Worm (Caenorhabditis elegans) whole organism, midembryonic: Measurements from ENCODE around the gene W06G6.10.

Source experiments
- T22C8.4 ChIP-seq: fragments of 200-800 bp; sonication (Bioruptor generic); IDR thresholded peaks from 2 replicates; pipeline ENCODE4 v1.3.6; 2022; ENCODE audit warnings: missing genetic modification characterization, missing compliant biosample characterization
- cog-1 ChIP-seq: sonication (generic microtip); optimal IDR thresholded peaks from 2 replicates; lab custom pipeline; 2016; ENCODE audit warnings: missing genetic modification characterization, missing compliant biosample characterization
- flt-1 ChIP-seq: fragments of 200-800 bp; sonication (Bioruptor generic); IDR thresholded peaks from 2 replicates; pipeline ENCODE4 v1.3.6; 2022; ENCODE audit warnings: missing genetic modification characterization, missing compliant biosample characterization
- klf-2 ChIP-seq: fragments of 200-800 bp; sonication (Bioruptor generic); conservative IDR thresholded peaks from 2 replicates; pipeline ENCODE4 v1.3.6; 2022; ENCODE audit warnings: missing genetic modification reagents, missing genetic modification characterization, missing compliant biosample characterization
- med-1 ChIP-seq: sonication (generic microtip); optimal IDR thresholded peaks from 2 replicates; lab custom pipeline; 2017; ENCODE audit warnings: missing genetic modification characterization, mild to moderate bottlenecking, missing compliant biosample characterization, antibody characterized with exemption, missing genetic modification reagents; ENCODE audit not compliant: insufficient read depth
- ref-1 ChIP-seq: fragments of 200-800 bp; sonication (Bioruptor generic); conservative IDR thresholded peaks from 2 replicates; pipeline ENCODE4 v1.3.6; 2022; ENCODE audit warnings: missing genetic modification reagents, missing genetic modification characterization, missing compliant biosample characterization
- tab-1 ChIP-seq: fragments of 200-800 bp; sonication (Bioruptor generic); IDR thresholded peaks from 2 replicates; pipeline ENCODE4 v1.3.6; 2022; ENCODE audit warnings: missing genetic modification characterization, missing compliant biosample characterization
- ztf-23 ChIP-seq: fragments of 200-800 bp; sonication (Bioruptor generic); IDR thresholded peaks from 2 replicates; pipeline ENCODE4 v1.3.6; 2022; ENCODE audit warnings: missing genetic modification reagents, missing genetic modification characterization, missing compliant biosample characterization
- ztf-29 ChIP-seq: fragments of 200-800 bp; sonication (Bioruptor generic); IDR thresholded peaks from 2 replicates; pipeline ENCODE4 v1.3.6; 2022; ENCODE audit warnings: missing genetic modification reagents, missing genetic modification characterization, missing compliant biosample characterization

The W06G6.10 gene

DNA sequence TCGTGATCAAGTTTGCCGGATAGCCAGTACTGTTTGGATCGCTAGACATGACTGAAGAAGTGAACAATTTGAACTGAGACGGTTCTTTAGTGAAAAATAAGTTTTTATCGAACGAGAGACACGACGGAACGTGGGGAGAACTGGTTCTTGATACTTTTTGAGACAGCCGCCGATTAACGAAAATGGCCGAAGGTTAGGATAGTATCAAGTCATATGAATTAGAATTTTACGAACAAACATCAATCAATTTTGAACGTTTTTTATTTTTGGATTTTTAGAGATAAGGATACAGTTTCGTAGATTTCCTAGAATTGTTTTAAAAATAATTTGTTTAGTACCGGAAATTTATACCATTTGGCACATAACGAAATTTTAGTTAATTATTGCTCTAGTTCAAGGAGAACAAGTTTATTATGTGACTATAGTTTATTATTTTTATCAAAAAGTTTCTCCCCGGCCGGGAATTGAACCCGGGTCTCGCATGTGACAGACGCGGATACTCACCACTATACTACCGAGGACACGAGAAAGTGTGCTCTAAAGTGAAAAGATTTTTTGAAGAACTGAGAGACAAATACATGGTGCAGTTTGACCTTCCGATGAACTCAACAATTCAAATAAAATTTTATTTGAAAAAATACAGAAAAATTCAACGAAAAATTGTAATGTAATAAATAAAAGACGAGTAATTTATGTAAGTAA lies 1.5 kb upstream of the W06G6.10 start, which contains the start of gene W06G6.20:
Gene W06G6.20, minus strand, starts transcription at position 51 of the 702 bp plus-strand sequence.
- TF ChIP-seq ref-1 (GFP tag; lab: Robert Waterston, UW) (no peak), klf-2 (GFP tag; lab: Robert Waterston, UW) (no peak), ztf-23 (no peak), med-1 (GFP tag; lab: Kevin White, UChicago) (no peak), flt-1 (GFP tag; lab: Robert Waterston, UW) (no peak), ztf-29 (GFP tag; lab: Robert Waterston, UW) (no peak), cog-1 (tag; lab: Kevin White, UChicago) (no peak), tab-1 (GFP tag; lab: Robert Waterston, UW) (no peak), T22C8.4 (GFP tag; lab: Robert Waterston, UW) (no peak)

ce11 chrV:16646372-16646771 lies 621 bp downstream of the W06G6.10 start, which contains the start of gene W06G6.9:
W06G6.9 (minus strand) TSS chrV:16646472.
- no peak for TF ChIP-seq klf-2 (GFP tag; lab: Robert Waterston, UW)
- no peak for TF ChIP-seq ztf-23
- TF ChIP-seq ztf-29 (GFP tag; lab: Robert Waterston, UW): no peak
- no peak for TF ChIP-seq cog-1 (tag; lab: Kevin White, UChicago)
- no peak for TF ChIP-seq T22C8.4 (GFP tag; lab: Robert Waterston, UW)
- TF ChIP-seq med-1 (GFP tag; lab: Kevin White, UChicago): no peak
- no peak for TF ChIP-seq ref-1 (GFP tag; lab: Robert Waterston, UW)
- TF ChIP-seq tab-1 (GFP tag; lab: Robert Waterston, UW): no peak
- TF ChIP-seq flt-1 (GFP tag; lab: Robert Waterston, UW): no peak

DNA sequence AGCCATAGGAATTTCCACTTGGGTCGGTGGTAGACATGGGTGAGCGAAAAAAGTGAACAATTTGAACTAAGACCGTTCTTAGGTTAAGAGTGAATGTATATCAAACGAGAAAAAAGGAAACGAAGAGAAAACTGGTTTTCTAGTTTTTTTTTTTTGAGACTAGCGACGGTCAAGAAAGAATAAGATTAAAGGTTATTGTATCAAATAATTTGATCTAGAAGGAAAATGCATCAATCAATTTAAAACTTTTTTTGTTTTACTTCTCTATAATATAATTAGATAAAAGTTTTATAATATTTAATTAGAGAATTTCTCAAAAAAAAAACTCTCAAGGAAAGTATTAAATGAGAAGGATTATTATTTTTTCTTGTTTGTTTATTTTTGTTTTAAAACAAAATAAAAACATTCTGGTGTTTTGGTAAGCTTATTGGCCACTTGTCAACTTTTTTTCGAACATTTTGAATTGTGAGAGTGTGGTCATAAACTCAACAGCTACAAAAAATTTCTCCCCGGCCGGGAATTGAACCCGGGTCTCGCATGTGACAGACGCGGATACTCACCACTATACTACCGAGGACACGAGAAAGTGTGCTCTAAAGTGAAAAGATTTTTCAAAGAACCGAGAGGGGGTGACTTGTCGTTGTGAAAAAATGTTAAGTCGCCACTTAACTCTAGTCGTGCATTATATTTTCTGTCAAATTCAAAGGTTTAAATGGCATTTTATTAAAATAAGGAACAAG lies 1.6 kb downstream of the W06G6.10 start, which contains the start of gene W06G6.17:
Gene W06G6.17, minus strand, starts transcription at position 51 of the 740 bp plus-strand sequence.
- TF ChIP-seq ztf-23 (no peak), ref-1 (GFP tag; lab: Robert Waterston, UW) (no peak), klf-2 (GFP tag; lab: Robert Waterston, UW) (no peak), T22C8.4 (GFP tag; lab: Robert Waterston, UW) (no peak), cog-1 (tag; lab: Kevin White, UChicago) (no peak), flt-1 (GFP tag; lab: Robert Waterston, UW) (no peak), med-1 (GFP tag; lab: Kevin White, UChicago) (no peak), tab-1 (GFP tag; lab: Robert Waterston, UW) (no peak), ztf-29 (GFP tag; lab: Robert Waterston, UW) (no peak)

ce11 chrV:16643558-16643957 lies 3.4 kb downstream of the W06G6.10 start, which contains the start of gene srw-77:
srw-77 (minus strand) TSS chrV:16643658.
- no peak for TF ChIP-seq flt-1 (GFP tag; lab: Robert Waterston, UW)

DNA sequence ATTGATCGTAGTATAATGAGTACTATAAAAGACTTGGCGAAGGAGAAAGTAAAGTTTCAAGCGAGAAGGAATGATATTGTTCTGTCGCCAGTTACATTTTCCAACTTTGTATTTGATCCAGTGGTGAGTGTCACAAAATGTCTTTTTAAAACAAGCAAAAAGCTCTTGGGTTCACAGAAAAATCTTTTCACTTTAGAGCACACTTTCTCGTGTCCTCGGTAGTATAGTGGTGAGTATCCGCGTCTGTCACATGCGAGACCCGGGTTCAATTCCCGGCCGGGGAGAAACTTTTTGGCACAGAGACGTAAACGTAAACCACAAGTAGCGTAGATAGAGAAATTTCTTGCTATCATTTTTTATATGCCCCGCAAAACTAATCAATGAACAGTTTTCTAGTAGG lies 6.6 kb downstream of the W06G6.10 start:
- TF ChIP-seq cog-1 (tag; lab: Kevin White, UChicago): no peak
- TF ChIP-seq ref-1 (GFP tag; lab: Robert Waterston, UW): no peak
- no peak for TF ChIP-seq tab-1 (GFP tag; lab: Robert Waterston, UW)
- TF ChIP-seq klf-2 (GFP tag; lab: Robert Waterston, UW): no peak
- no peak for TF ChIP-seq med-1 (GFP tag; lab: Kevin White, UChicago)
- TF ChIP-seq ztf-29 (GFP tag; lab: Robert Waterston, UW): no peak
- no peak for TF ChIP-seq ztf-23
- no peak for TF ChIP-seq T22C8.4 (GFP tag; lab: Robert Waterston, UW)
- TF ChIP-seq flt-1 (GFP tag; lab: Robert Waterston, UW): no peak

DNA sequence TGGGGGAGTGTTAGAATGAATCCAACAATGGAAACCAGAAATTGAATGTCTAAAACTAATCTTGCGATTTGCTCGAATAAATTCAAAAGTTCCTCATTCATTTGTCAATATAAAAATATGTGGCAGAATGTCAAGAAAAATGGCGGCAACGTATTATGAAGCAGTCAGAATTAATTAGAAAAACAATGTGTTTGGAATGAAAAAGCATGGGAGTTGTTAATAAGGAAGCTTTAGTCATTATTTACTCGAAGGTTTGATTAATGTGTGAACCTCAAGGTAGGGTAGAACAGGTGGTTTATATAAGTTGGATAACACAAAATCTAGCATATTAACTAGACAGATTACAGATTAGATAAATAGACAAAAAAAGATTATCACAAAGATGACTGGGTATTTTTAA lies 8.8 kb downstream of the W06G6.10 start, which contains the start of gene srw-76:
Gene srw-76, minus strand, starts transcription at position 101 of the 400 bp plus-strand sequence.
- no peak for TF ChIP-seq klf-2 (GFP tag; lab: Robert Waterston, UW)
- no peak for TF ChIP-seq cog-1 (tag; lab: Kevin White, UChicago)

DNA sequence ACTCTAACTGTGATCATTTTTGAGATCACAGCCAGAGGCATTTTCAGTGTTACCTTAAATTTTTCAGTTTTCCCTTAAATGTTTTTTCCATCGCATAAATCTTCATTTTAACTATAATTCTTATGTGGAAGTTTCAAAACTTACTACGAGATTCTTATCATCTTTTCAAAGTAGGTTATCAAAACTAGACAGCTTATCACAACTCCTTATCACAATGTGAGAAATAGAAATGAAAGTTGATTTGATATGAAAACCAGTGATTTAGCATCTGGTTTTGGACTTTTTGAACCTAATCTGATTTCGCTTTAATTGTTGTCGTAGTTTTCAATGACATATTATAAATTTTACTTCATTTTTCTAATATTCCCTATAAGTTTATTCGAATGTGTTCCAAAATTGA lies 11.1 kb downstream of the W06G6.10 start, which contains the start of gene mltn-11:
Gene mltn-11, plus strand, starts transcription at position 276 of the 400 bp plus-strand sequence.
- TF ChIP-seq ztf-29 (GFP tag; lab: Robert Waterston, UW) (no peak), ztf-23 (no peak), med-1 (GFP tag; lab: Kevin White, UChicago) (no peak), T22C8.4 (GFP tag; lab: Robert Waterston, UW) (no peak), cog-1 (tag; lab: Kevin White, UChicago) (no peak), flt-1 (GFP tag; lab: Robert Waterston, UW) (no peak), tab-1 (GFP tag; lab: Robert Waterston, UW) (no peak), klf-2 (GFP tag; lab: Robert Waterston, UW) (no peak), ref-1 (GFP tag; lab: Robert Waterston, UW) (no peak)

DNA sequence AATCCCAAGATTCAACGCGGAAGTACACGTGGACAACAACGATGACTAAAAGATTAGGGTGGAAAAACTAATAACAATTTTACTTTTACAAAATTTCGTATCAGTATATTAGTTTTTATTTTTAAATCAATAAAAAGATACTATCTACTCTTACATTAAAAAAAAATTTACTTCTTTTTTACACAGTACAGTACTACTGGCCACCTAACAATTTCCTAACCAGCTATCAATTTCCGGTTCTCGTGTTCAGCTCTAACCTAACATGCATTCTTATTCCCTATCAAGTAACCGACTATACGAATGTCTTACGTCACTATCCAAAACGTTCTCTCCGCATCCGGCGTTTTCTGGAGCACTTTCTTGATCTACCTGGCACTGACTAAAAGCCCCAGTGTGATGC lies 17.4 kb downstream of the W06G6.10 start, which contains the start of gene srd-21:
Gene srd-21, plus strand, starts transcription at position 301 of the 400 bp plus-strand sequence.
- TF ChIP-seq flt-1 (GFP tag; lab: Robert Waterston, UW) (no peak), ref-1 (GFP tag; lab: Robert Waterston, UW) (no peak), cog-1 (tag; lab: Kevin White, UChicago) (no peak), ztf-29 (GFP tag; lab: Robert Waterston, UW) (no peak), klf-2 (GFP tag; lab: Robert Waterston, UW) (no peak), med-1 (GFP tag; lab: Kevin White, UChicago) (no peak), ztf-23 (no peak), T22C8.4 (GFP tag; lab: Robert Waterston, UW) (no peak), tab-1 (GFP tag; lab: Robert Waterston, UW) (no peak)
